Worm (Caenorhabditis elegans): ENCODE measurements around the gene F27D9.2.
A peak's percentile ranks its signal among the peaks of the same experiment; 100 is the strongest.

- TF ChIP-seq pag-3 (tag; optimal IDR thresholded peaks at IDR 0.05; ENCODE audit: borderline replicate concordance) (no peak), ceh-14 (tag; optimal IDR thresholded peaks at IDR 0.05) (no peak), unc-55 (GFP tag; optimal IDR thresholded peaks at IDR 0.05) (peak; percentile 93), madf-2 (tag; optimal IDR thresholded peaks at IDR 0.05) (no peak), pha-4 (tag; optimal IDR thresholded peaks at IDR 0.05) (no peak)
Measured at ce11 chrX:7715463-7715862, 42.7 kb downstream of the F27D9.2 start.
